Fruit fly (Drosophila melanogaster) whole organism, adult: ENCODE data around the gene CG44038.

ENCODE experiments used
- CG11617 ChIP-seq: fragments of 200-800 bp; sonication (Bioruptor generic); optimal IDR thresholded peaks from 2 replicates; lab custom pipeline; 2017; ENCODE audit warnings: mild to moderate bottlenecking, missing biosample characterization, missing genetic modification reagents, missing genetic modification characterization
- CG14711 ChIP-seq: fragments of 200-800 bp; sonication (Bioruptor generic); optimal IDR thresholded peaks from 2 replicates; lab custom pipeline; 2018; ENCODE audit warnings: missing biosample characterization, mild to moderate bottlenecking, missing genetic modification characterization, moderate library complexity
- CG1620 ChIP-seq: fragments of 200-800 bp; sonication (Bioruptor generic); optimal IDR thresholded peaks from 2 replicates; lab custom pipeline; 2016; ENCODE audit warnings: missing biosample characterization, missing genetic modification characterization
- CG33017 ChIP-seq: fragments of 200-800 bp; sonication (Bioruptor generic); optimal IDR thresholded peaks from 2 replicates; lab custom pipeline; 2018; ENCODE audit warnings: missing biosample characterization, mild to moderate bottlenecking, missing genetic modification characterization, moderate library complexity
- Clk ChIP-seq: fragments of 200-800 bp; sonication (Bioruptor generic); optimal IDR thresholded peaks from 2 replicates; lab custom pipeline; 2017; ENCODE audit warnings: missing biosample characterization, missing genetic modification characterization
- Crg-1 ChIP-seq: fragments of 200-800 bp; sonication (Bioruptor generic); optimal IDR thresholded peaks from 2 replicates; lab custom pipeline; 2016; ENCODE audit warnings: missing biosample characterization, missing genetic modification characterization
- Mnt ChIP-seq: fragments of 200-800 bp; sonication (Bioruptor generic); optimal IDR thresholded peaks from 2 replicates; lab custom pipeline; 2016; ENCODE audit warnings: missing biosample characterization, mild to moderate bottlenecking, missing genetic modification characterization
- bab1 ChIP-seq: fragments of 200-800 bp; sonication (Bioruptor generic); optimal IDR thresholded peaks from 3 replicates; lab custom pipeline; 2019; ENCODE audit warnings: missing biosample characterization, mild to moderate bottlenecking, missing genetic modification characterization, moderate library complexity
- cic ChIP-seq: fragments of 200-800 bp; sonication (Bioruptor generic); optimal IDR thresholded peaks from 2 replicates; lab custom pipeline; 2017; ENCODE audit warnings: missing biosample characterization, mild to moderate bottlenecking, missing genetic modification characterization, moderate library complexity
- pad ChIP-seq: fragments of 200-800 bp; sonication (Bioruptor generic); optimal IDR thresholded peaks from 3 replicates; lab custom pipeline; 2017; ENCODE audit warnings: missing biosample characterization, missing genetic modification characterization, mild to moderate bottlenecking, moderate library complexity, missing genetic modification reagents
- tj ChIP-seq: fragments of 200-800 bp; sonication (Bioruptor generic); optimal IDR thresholded peaks from 3 replicates; lab custom pipeline; 2017; ENCODE audit warnings: missing biosample characterization, mild to moderate bottlenecking, missing genetic modification characterization, moderate library complexity

DNA sequence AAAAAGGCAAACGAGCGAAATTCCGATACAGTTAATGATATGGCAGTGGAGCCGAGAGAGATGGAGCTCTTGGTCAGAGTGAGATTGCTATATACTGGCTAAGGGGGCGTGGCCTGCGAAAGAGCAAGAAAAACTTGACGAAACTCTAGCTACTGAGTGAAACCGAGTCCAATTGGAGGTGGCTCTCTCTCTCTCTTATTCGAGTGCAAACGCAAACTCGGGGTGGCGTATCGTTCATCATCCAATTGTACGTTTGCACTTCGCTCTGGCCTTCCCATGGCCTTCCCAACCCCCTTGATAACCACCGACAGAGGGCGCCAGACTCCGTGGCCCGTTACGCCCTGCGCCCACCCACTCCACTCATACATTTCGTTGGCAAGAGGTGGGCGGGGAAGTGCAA, 18.2 kb downstream of the CG44038 start:
- TF ChIP-seq cic (no peak), Crg-1 (GFP tag; lab: Kevin White, UChicago) (no peak), bab1 (no peak), CG33017 (tag; lab: Kevin White, UChicago) (no peak), CG14711 (tag; lab: Kevin White, UChicago) (no peak), tj (GFP tag; lab: Kevin White, UChicago) (no peak), CG11617 (GFP tag; lab: Kevin White, UChicago) (no peak), CG1620 (GFP tag; lab: Kevin White, UChicago) (no peak), pad (GFP tag; lab: Kevin White, UChicago) (peak; percentile 64), Mnt (GFP tag; lab: Kevin White, UChicago) (no peak), Clk (GFP tag; lab: Kevin White, UChicago) (no peak)
